In genomic region chr3L:6266321-6266720, dm6 we compare ENCODE assay signal across 2 fruit fly cellular contexts.
TF ChIP-seq lines count a peak whose summit lies in the region.

No protein-coding gene starts in this region.

TF ChIP-seq in whole organism, embryonic, 481 proteins besides CTCF, POLR2A, EP300 and RAD21 (continued from another document):
- TF ChIP-seq nom (GFP tag; optimal IDR thresholded peaks at IDR 0.05; lab: Kevin White, UChicago) (peak; percentile 19), Pdp1 (GFP tag; optimal IDR thresholded peaks at IDR 0.05; lab: Kevin White, UChicago) (peak in 1 of 2 experiments; percentile 61)

TF ChIP-seq in whole organism, prepupa, 60 proteins besides CTCF, POLR2A, EP300 and RAD21 (continued from another document):
- TF ChIP-seq fd85E (GFP tag; optimal IDR thresholded peaks at IDR 0.05; lab: Kevin White, UChicago) (no peak), Hr4 (GFP tag; optimal IDR thresholded peaks at IDR 0.05; lab: Kevin White, UChicago) (peak; percentile 82), CG6808 (GFP tag; optimal IDR thresholded peaks at IDR 0.05; lab: Kevin White, UChicago) (peak; percentile 10), spab (GFP tag; optimal IDR thresholded peaks at IDR 0.05; lab: Kevin White, UChicago) (peak; percentile 31), Sox102F (GFP tag; optimal IDR thresholded peaks at IDR 0.05; lab: Kevin White, UChicago) (peak; percentile 67), CG1621 (tag; optimal IDR thresholded peaks at IDR 0.05; lab: Kevin White, UChicago) (peak; percentile 54), CG7368 (GFP tag; optimal IDR thresholded peaks at IDR 0.05; lab: Kevin White, UChicago) (no peak), CG11902 (GFP tag; optimal IDR thresholded peaks at IDR 0.05; lab: Kevin White, UChicago) (peak; percentile 15), Lpt (GFP tag; optimal IDR thresholded peaks at IDR 0.05; lab: Kevin White, UChicago) (peak; percentile 76), CG15336 (GFP tag; IDR thresholded peaks at IDR 0.05; lab: Robert Waterston, UW) (peak; percentile 84), Met (GFP tag; optimal IDR thresholded peaks at IDR 0.05; lab: Kevin White, UChicago) (peak; percentile 71), CG3032 (tag; optimal IDR thresholded peaks at IDR 0.05; lab: Kevin White, UChicago) (peak; percentile 78), Hr39 (GFP tag; optimal IDR thresholded peaks at IDR 0.05; lab: Kevin White, UChicago) (peak; percentile 36), CG8632 (GFP tag; optimal IDR thresholded peaks at IDR 0.05; lab: Kevin White, UChicago) (peak; percentile 73), fd59A (GFP tag; optimal IDR thresholded peaks at IDR 0.05; lab: Kevin White, UChicago) (peak; percentile 59), dsx (GFP tag; optimal IDR thresholded peaks at IDR 0.05; lab: Kevin White, UChicago; ENCODE audit: poor library complexity, severe bottlenecking) (peak; percentile 77), OdsH (GFP tag; optimal IDR thresholded peaks at IDR 0.05; lab: Kevin White, UChicago) (peak; percentile 82), Eip93F (GFP tag; optimal IDR thresholded peaks at IDR 0.05; lab: Kevin White, UChicago) (no peak), acj6 (GFP tag; optimal IDR thresholded peaks at IDR 0.05; lab: Kevin White, UChicago) (peak; percentile 82), CG6854 (GFP tag; optimal IDR thresholded peaks at IDR 0.05; lab: Kevin White, UChicago) (no peak), Sox14 (GFP tag; optimal IDR thresholded peaks at IDR 0.05; lab: Kevin White, UChicago) (peak; percentile 76), Gug (GFP tag; IDR thresholded peaks at IDR 0.05; lab: Robert Waterston, UW) (peak; percentile 55), fkh (GFP tag; optimal IDR thresholded peaks at IDR 0.05; lab: Kevin White, UChicago) (no peak), pdm3 (GFP tag; optimal IDR thresholded peaks at IDR 0.05; lab: Kevin White, UChicago) (peak; percentile 75), achi (GFP tag; optimal IDR thresholded peaks at IDR 0.05; lab: Kevin White, UChicago) (peak; percentile 83), Ets96B (tag; optimal IDR thresholded peaks at IDR 0.05; lab: Kevin White, UChicago) (peak; percentile 69), lz (GFP tag; optimal IDR thresholded peaks at IDR 0.05; lab: Kevin White, UChicago) (peak; percentile 51), CG10631 (GFP tag; optimal IDR thresholded peaks at IDR 0.05; lab: Kevin White, UChicago) (peak; percentile 88), salr (GFP tag; optimal IDR thresholded peaks at IDR 0.05; lab: Kevin White, UChicago) (peak; percentile 18 to 75), esn (GFP tag; optimal IDR thresholded peaks at IDR 0.05; lab: Kevin White, UChicago) (peak; percentile 71), vri (GFP tag; optimal IDR thresholded peaks at IDR 0.05; lab: Kevin White, UChicago) (peak; percentile 49), eg (GFP tag; IDR thresholded peaks at IDR 0.05; lab: Robert Waterston, UW) (peak; percentile 92), CG31627 (GFP tag; optimal IDR thresholded peaks at IDR 0.05; lab: Kevin White, UChicago) (peak; percentile 45), CG6276 (GFP tag; optimal IDR thresholded peaks at IDR 0.05; lab: Kevin White, UChicago) (peak; percentile 70), CG16779 (tag; optimal IDR thresholded peaks at IDR 0.05; lab: Kevin White, UChicago) (peak; percentile 60), CG8119 (GFP tag; IDR thresholded peaks at IDR 0.05; lab: Robert Waterston, UW) (peak; percentile 80)
